Worm (Caenorhabditis elegans) whole organism, L4 larva: ENCODE results near the gene T14G10.8.

Experiments used
- F26F4.8 ChIP-seq: fragments of 200-800 bp; sonication (Bioruptor generic); conservative IDR thresholded peaks from 2 replicates; pipeline ENCODE4 v1.3.6; 2022; ENCODE audit warnings: missing genetic modification characterization, missing compliant biosample characterization
- F37D6.2 ChIP-seq: sonication (generic microtip); optimal IDR thresholded peaks from 2 replicates; lab custom pipeline; 2016; ENCODE audit warnings: mild to moderate bottlenecking, missing genetic modification characterization, missing compliant biosample characterization
- Y48G9A.11 ChIP-seq: fragments of 200-800 bp; sonication (Bioruptor generic); IDR thresholded peaks from 2 replicates; pipeline ENCODE4 v1.3.6; 2022; ENCODE audit warnings: missing genetic modification reagents, missing genetic modification characterization, missing compliant biosample characterization
- Y75B8A.6 ChIP-seq: fragments of 200-800 bp; sonication (Bioruptor generic); IDR thresholded peaks from 2 replicates; pipeline ENCODE4 v1.3.6; 2022; ENCODE audit warnings: missing genetic modification reagents, missing genetic modification characterization, missing compliant biosample characterization
- ZK546.5 ChIP-seq, 2 experiments: sonication (generic microtip); optimal IDR thresholded peaks; 2 replicates each; lab custom pipeline; 2017; ENCODE audit warnings: missing biosample characterization in 2 of 2, missing genetic modification characterization in 2 of 2
- aha-1 ChIP-seq: fragments of 150-350 bp; peaks from one replicate; lab custom pipeline; 2014; ENCODE audit warnings: missing biosample characterization, missing genetic modification characterization
- ama-1 ChIP-seq: fragments of 150-350 bp; optimal IDR thresholded peaks from 2 replicates; lab custom pipeline; 2014; ENCODE audit warnings: inconsistent platforms, mixed read lengths
- arid-1 ChIP-seq: fragments of 200-800 bp; sonication (Bioruptor generic); conservative IDR thresholded peaks from 2 replicates; pipeline ENCODE4 v1.3.6; 2022; ENCODE audit warnings: missing genetic modification reagents, missing genetic modification characterization, missing compliant biosample characterization
- ceh-32 ChIP-seq: sonication (generic microtip); optimal IDR thresholded peaks from 2 replicates; lab custom pipeline; 2016; ENCODE audit warnings: mild to moderate bottlenecking, missing genetic modification characterization, missing compliant biosample characterization; ENCODE audit not compliant: poor library complexity
- ceh-44 ChIP-seq: fragments of 200-800 bp; sonication (Bioruptor generic); IDR thresholded peaks from 2 replicates; pipeline ENCODE4 v1.3.6; 2022; ENCODE audit warnings: missing genetic modification reagents, missing genetic modification characterization, missing compliant biosample characterization
- ces-1 ChIP-seq: fragments of 150-350 bp; sonication (generic microtip); optimal IDR thresholded peaks from 4 replicates; lab custom pipeline; 2014; ENCODE audit warnings: missing biosample characterization, missing genetic modification reagents, missing genetic modification characterization
- cey-2 ChIP-seq: sonication (generic microtip); optimal IDR thresholded peaks from 3 replicates; lab custom pipeline; 2017; ENCODE audit warnings: missing genetic modification characterization, mild to moderate bottlenecking, missing compliant biosample characterization, antibody characterized with exemption, borderline replicate concordance; ENCODE audit not compliant: insufficient read depth
- ctbp-1 ChIP-seq: fragments of 200-800 bp; sonication (Bioruptor generic); IDR thresholded peaks from 2 replicates; pipeline ENCODE4 v1.3.6; 2022; ENCODE audit warnings: missing genetic modification reagents, missing genetic modification characterization, missing compliant biosample characterization
- daf-16 ChIP-seq, 3 experiments: sonication (generic microtip); optimal IDR thresholded peaks; 2 replicates each; lab custom pipeline; 2016 to 2017; ENCODE audit warnings: missing genetic modification characterization in 3 of 3, missing genetic modification reagents in 3 of 3, mild to moderate bottlenecking in 2 of 3, missing compliant biosample characterization in 2 of 3, missing biosample characterization in 1 of 3, moderate library complexity in 1 of 3
- dmd-6 ChIP-seq: fragments of 200-800 bp; sonication (Bioruptor generic); IDR thresholded peaks from 2 replicates; pipeline ENCODE4 v1.3.6; 2022; ENCODE audit warnings: missing genetic modification reagents, missing genetic modification characterization, missing compliant biosample characterization
- dve-1 ChIP-seq: sonication (generic microtip); optimal IDR thresholded peaks from 2 replicates; lab custom pipeline; 2017; ENCODE audit warnings: antibody characterized with exemption, mild to moderate bottlenecking, missing genetic modification characterization, missing compliant biosample characterization; ENCODE audit not compliant: insufficient read depth
- egl-27 ChIP-seq: sonication (generic microtip); optimal IDR thresholded peaks from 3 replicates; lab custom pipeline; 2017; ENCODE audit warnings: missing biosample characterization, missing genetic modification reagents, missing genetic modification characterization
- egl-43 ChIP-seq: fragments of 200-800 bp; sonication (Bioruptor generic); IDR thresholded peaks from 2 replicates; pipeline ENCODE4 v1.3.6; 2022; ENCODE audit warnings: missing genetic modification reagents, missing genetic modification characterization, missing compliant biosample characterization
- hlh-11 ChIP-seq: fragments of 200-800 bp; sonication (Bioruptor generic); optimal IDR thresholded peaks from 2 replicates; lab custom pipeline; 2018; ENCODE audit warnings: mild to moderate bottlenecking, missing genetic modification characterization, missing compliant biosample characterization
- jun-1 ChIP-seq: fragments of 150-350 bp; optimal IDR thresholded peaks from 2 replicates; lab custom pipeline; 2014; ENCODE audit warnings: missing biosample characterization, missing genetic modification reagents, missing genetic modification characterization
- lin-1 ChIP-seq: fragments of 200-800 bp; sonication (Bioruptor generic); IDR thresholded peaks from 2 replicates; pipeline ENCODE4 v1.3.6; 2022; ENCODE audit warnings: missing genetic modification reagents, missing genetic modification characterization, missing compliant biosample characterization
- lir-3 ChIP-seq: sonication (generic microtip); optimal IDR thresholded peaks from 2 replicates; lab custom pipeline; 2016; ENCODE audit warnings: mild to moderate bottlenecking, missing genetic modification characterization, missing compliant biosample characterization
- lsy-2 ChIP-seq, 2 experiments: fragments of 150-350 bp in 1 of 2; sonication (generic microtip) in 1 of 2; optimal IDR thresholded peaks; 2 replicates each; lab custom pipeline; 2014 to 2017; ENCODE audit warnings: missing biosample characterization in 2 of 2, missing genetic modification characterization in 2 of 2
- mxl-2 ChIP-seq: fragments of 200-800 bp; sonication (Bioruptor generic); conservative IDR thresholded peaks from 2 replicates; pipeline ENCODE4 v1.3.6; 2022; ENCODE audit warnings: missing genetic modification reagents, missing genetic modification characterization, missing compliant biosample characterization
- mxl-3 ChIP-seq: fragments of 200-800 bp; sonication (Bioruptor generic); optimal IDR thresholded peaks from 2 replicates; lab custom pipeline; 2018; ENCODE audit warnings: mild to moderate bottlenecking, missing genetic modification characterization, missing compliant biosample characterization
- nhr-237 ChIP-seq: sonication (generic microtip); optimal IDR thresholded peaks from 2 replicates; lab custom pipeline; 2017; ENCODE audit warnings: missing biosample characterization, missing genetic modification characterization
- nhr-41 ChIP-seq: fragments of 200-800 bp; sonication (Bioruptor generic); IDR thresholded peaks from 2 replicates; pipeline ENCODE4 v1.3.6; 2022; ENCODE audit warnings: missing genetic modification reagents, missing genetic modification characterization, missing compliant biosample characterization
- pha-4 ChIP-seq, 2 experiments: fragments of 150-350 bp in 1 of 2; fragments of 200-800 bp in 1 of 2; sonication (Bioruptor generic) in 1 of 2; IDR thresholded peaks in 1 of 2; optimal IDR thresholded peaks in 1 of 2; 2 replicates each; pipeline versions ENCODE4 v1.3.6 to Lab custom; 2014 to 2022; ENCODE audit warnings: missing genetic modification characterization in 2 of 2, missing genetic modification reagents in 2 of 2, missing biosample characterization in 1 of 2, missing compliant biosample characterization in 1 of 2
- rbr-2 ChIP-seq: sonication (generic microtip); optimal IDR thresholded peaks from 2 replicates; lab custom pipeline; 2016; ENCODE audit warnings: missing genotype, missing genetic modification characterization, missing compliant biosample characterization
- set-16 ChIP-seq: fragments of 200-800 bp; sonication (Bioruptor generic); IDR thresholded peaks from 2 replicates; pipeline ENCODE4 v1.3.6; 2022; ENCODE audit warnings: missing genetic modification reagents, missing genetic modification characterization, missing compliant biosample characterization
- skn-1 ChIP-seq: fragments of 150-350 bp; optimal IDR thresholded peaks from 2 replicates; lab custom pipeline; 2014; ENCODE audit warnings: missing biosample characterization, missing genetic modification characterization
- spr-1 ChIP-seq: sonication (generic microtip); optimal IDR thresholded peaks from 2 replicates; lab custom pipeline; 2016; ENCODE audit warnings: mild to moderate bottlenecking, missing genetic modification characterization, missing compliant biosample characterization
- tra-1 ChIP-seq: fragments of 200-800 bp; sonication (Bioruptor generic); IDR thresholded peaks from 2 replicates; pipeline ENCODE4 v1.3.6; 2022; ENCODE audit warnings: missing genetic modification reagents, missing genetic modification characterization, missing compliant biosample characterization
- unc-62 ChIP-seq, 3 experiments: fragments of 150-350 bp in 1 of 3; sonication (generic microtip); optimal IDR thresholded peaks in 2 of 3; peaks in 1 of 3; 1 replicate in 1 of 3; 2 replicates in 2 of 3; lab custom pipeline; 2014 to 2017; ENCODE audit warnings: missing biosample characterization in 3 of 3, missing genetic modification characterization in 3 of 3, missing genetic modification reagents in 3 of 3, missing genotype in 1 of 3
- vab-7 ChIP-seq: fragments of 200-800 bp; sonication (Bioruptor generic); IDR thresholded peaks from 2 replicates; pipeline ENCODE4 v1.3.6; 2022; ENCODE audit warnings: missing genetic modification reagents, missing genetic modification characterization, missing compliant biosample characterization
- zip-11 ChIP-seq: fragments of 200-800 bp; sonication (Bioruptor generic); IDR thresholded peaks from 2 replicates; pipeline ENCODE4 v1.3.6; 2022; ENCODE audit warnings: missing genetic modification characterization, missing compliant biosample characterization
- ztf-11 ChIP-seq: fragments of 150-350 bp; optimal IDR thresholded peaks from 2 replicates; lab custom pipeline; 2014; ENCODE audit warnings: missing biosample characterization, missing genetic modification characterization

Gene T14G10.8

DNA sequence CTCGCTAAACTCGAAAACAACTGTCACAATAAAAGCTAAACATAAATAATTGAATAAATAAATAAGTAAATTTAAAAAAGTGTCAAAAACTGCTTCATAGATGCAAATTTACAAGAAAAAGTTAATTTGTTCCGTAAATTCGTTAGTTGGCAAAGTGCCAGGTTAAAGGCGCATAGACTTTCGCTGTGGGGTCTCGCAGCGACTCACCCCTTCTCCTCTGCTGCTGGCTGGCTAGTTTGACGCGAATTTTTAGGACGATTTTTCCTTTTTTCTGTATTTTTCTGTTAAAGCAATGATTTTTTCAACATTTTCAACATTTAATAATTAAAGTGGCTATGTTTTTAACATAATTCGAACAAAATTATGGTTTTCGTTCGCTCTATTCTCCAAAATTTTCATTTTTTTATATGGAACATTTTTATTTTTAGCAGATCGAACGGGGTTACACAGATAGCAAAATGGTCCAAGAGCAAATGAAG is 29.5 kb upstream of the T14G10.8 start, which contains the start of gene rack-1 (continued):
- TF ChIP-seq F26F4.8 (GFP tag; lab: Robert Waterston, UW), result no peak
- no peak for TF ChIP-seq egl-43 (GFP tag; lab: Robert Waterston, UW)
- TF ChIP-seq lsy-2 (tag; optimal IDR thresholded peaks at IDR 0.05; lab: Kevin White, UChicago), result peak in 1 of 2 experiments; percentile 79
- TF ChIP-seq ceh-44 (GFP tag; lab: Robert Waterston, UW), result no peak
- peak; percentile 39 for TF ChIP-seq rbr-2 (tag; lab: Kevin White, UChicago)
- TF ChIP-seq ctbp-1 (GFP tag; lab: Robert Waterston, UW), result no peak
- no peak for TF ChIP-seq tra-1 (GFP tag; lab: Robert Waterston, UW)
- no peak for TF ChIP-seq Y48G9A.11
- no peak for TF ChIP-seq ceh-32
- no peak for TF ChIP-seq spr-1 (tag; lab: Kevin White, UChicago)
- TF ChIP-seq ces-1 (GFP tag; lab: Kevin White, UChicago), result no peak
- no peak for TF ChIP-seq arid-1 (GFP tag; lab: Robert Waterston, UW)
- TF ChIP-seq zip-11, result no peak
- peak; percentile 54 for TF ChIP-seq aha-1 (tag; lab: Kevin White, UChicago)
- no peak for TF ChIP-seq F37D6.2 (tag; lab: Kevin White, UChicago)
- no peak for TF ChIP-seq Y75B8A.6 (GFP tag; lab: Robert Waterston, UW)
- no peak for TF ChIP-seq lin-1 (GFP tag; lab: Robert Waterston, UW)
- TF ChIP-seq cey-2 (tag; lab: Kevin White, UChicago), result no peak
- TF ChIP-seq ama-1 (lab: Kevin White, UChicago), result no peak
- TF ChIP-seq dmd-6 (GFP tag; lab: Robert Waterston, UW), result no peak; the same call in 1 of the 2 replicates
- TF ChIP-seq nhr-237, result no peak

DNA sequence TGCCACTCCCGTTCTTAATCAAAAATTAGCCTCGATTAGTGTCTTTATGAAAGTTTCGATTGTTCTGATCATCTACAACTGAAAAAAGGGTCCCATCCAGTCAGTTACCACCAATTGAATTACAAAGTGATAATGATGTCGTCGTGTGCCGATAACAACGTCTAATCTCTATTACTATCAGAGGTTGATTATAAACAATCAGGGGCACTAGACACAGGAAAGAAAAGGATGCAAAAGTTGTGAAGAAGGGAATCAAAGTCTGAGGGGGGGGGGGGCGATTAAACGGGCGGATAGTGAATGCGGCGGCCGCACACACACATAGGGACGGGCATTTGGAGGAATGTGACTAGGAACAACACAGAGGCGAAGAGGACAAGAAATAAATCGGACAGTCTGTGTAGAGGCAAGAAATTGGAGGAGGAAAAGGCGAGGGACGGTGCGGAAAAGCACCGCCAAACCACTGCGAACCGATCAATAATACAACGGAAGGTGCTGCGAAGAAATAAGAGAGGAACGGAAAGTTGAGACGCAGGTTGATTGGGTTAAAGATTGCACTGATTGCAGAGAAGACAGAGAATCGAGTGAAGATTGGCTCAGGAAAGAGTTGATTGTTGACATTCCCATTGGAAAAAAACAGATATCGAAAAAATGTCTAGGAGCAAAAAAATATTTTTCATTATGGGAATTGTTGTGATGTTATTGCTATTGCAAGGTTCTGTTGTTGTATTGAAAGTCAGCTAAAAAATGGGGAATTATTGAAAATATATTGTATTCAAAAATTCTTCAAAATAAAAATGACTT is 28.3 kb upstream of the T14G10.8 start:
- TF ChIP-seq egl-43 (GFP tag; lab: Robert Waterston, UW), result peak; percentile 16; the same call in 1 of the 2 replicates
- TF ChIP-seq nhr-41, result no peak
- TF ChIP-seq jun-1 (tag; lab: Kevin White, UChicago), result no peak
- no peak for TF ChIP-seq lir-3
- TF ChIP-seq ztf-11 (tag; lab: Kevin White, UChicago), result no peak
- TF ChIP-seq F37D6.2 (tag; lab: Kevin White, UChicago), result no peak
- peak; percentile 24; the same call in 1 of the 2 replicates for TF ChIP-seq set-16 (GFP tag; lab: Robert Waterston, UW)
- TF ChIP-seq mxl-3 (GFP tag; lab: Kevin White, UChicago), result peak; percentile 78
- 0 out of 2 replicates have a peak, but pooled peaks have one; percentile 31 for TF ChIP-seq mxl-2 (GFP tag; lab: Robert Waterston, UW)
- peak in 1 of 2 experiments; percentile 93 for TF ChIP-seq unc-62 (GFP tag; optimal IDR thresholded peaks at IDR 0.05 in 1 of 2; lab: Kevin White, UChicago)
- TF ChIP-seq unc-62 (tag; optimal IDR thresholded peaks at IDR 0.05; lab: Kevin White, UChicago), result no peak
- peak; percentile 89 for TF ChIP-seq aha-1 (tag; lab: Kevin White, UChicago)
- TF ChIP-seq daf-16 (GFP tag; optimal IDR thresholded peaks at IDR 0.05; lab: Kevin White, UChicago), result peak in 1 of 2 experiments; percentile 92
- peak; percentile 40 for TF ChIP-seq daf-16 (tag; optimal IDR thresholded peaks at IDR 0.05; lab: Kevin White, UChicago)
- TF ChIP-seq hlh-11 (tag; lab: Kevin White, UChicago), result peak; percentile 65
- no peak for TF ChIP-seq rbr-2 (tag; lab: Kevin White, UChicago)
- TF ChIP-seq ZK546.5 (tag; optimal IDR thresholded peaks at IDR 0.05; lab: Kevin White, UChicago), result no peak
- TF ChIP-seq vab-7, result no peak
- TF ChIP-seq pha-4 (GFP tag; IDR thresholded peaks at IDR 0.05; lab: Robert Waterston, UW), result no peak
- no peak for TF ChIP-seq pha-4 (tag; optimal IDR thresholded peaks at IDR 0.05; lab: Kevin White, UChicago)
- no peak for TF ChIP-seq egl-27 (tag; lab: Kevin White, UChicago)
- TF ChIP-seq dmd-6 (GFP tag; lab: Robert Waterston, UW), result no peak
- TF ChIP-seq dve-1 (tag; lab: Kevin White, UChicago), result peak; percentile 36
- no peak for TF ChIP-seq F26F4.8 (GFP tag; lab: Robert Waterston, UW)
- TF ChIP-seq skn-1 (tag; lab: Kevin White, UChicago), result no peak
